Fruit fly (Drosophila melanogaster) whole organism: Measurements from ENCODE around the gene CG17380.

Source experiments
- Dll ChIP-seq: fragments of >200 bp; optimal IDR thresholded peaks from 2 replicates; lab custom pipeline; 2017
- EcR ChIP-seq, 2 experiments: fragments of >200 bp; optimal IDR thresholded peaks; 2 replicates each; lab custom pipeline; 2017; ENCODE audit warnings: missing biosample characterization in 2 of 2, missing genetic modification characterization in 2 of 2, missing genetic modification reagents in 2 of 2
- pan ChIP-seq: fragments of >200 bp; optimal IDR thresholded peaks from 2 replicates; lab custom pipeline; 2017
- psq ChIP-seq: fragments of >200 bp; optimal IDR thresholded peaks from 2 replicates; lab custom pipeline; 2017
- usp ChIP-seq: fragments of >200 bp; optimal IDR thresholded peaks from 2 replicates; lab custom pipeline; 2017; ENCODE audit warnings: missing biosample characterization, missing genetic modification characterization, mixed read lengths

- TF ChIP-seq EcR (GFP tag; optimal IDR thresholded peaks at IDR 0.05; lab: Kevin White, UChicago) (no peak), Dll (lab: Kevin White, UChicago) (no peak), psq (lab: Kevin White, UChicago) (no peak), usp (no peak), pan (no peak)
These were observed 13.1 kb upstream of the CG17380 start for dm6 chr3R:23416579-23416978.
